Worm (Caenorhabditis elegans) whole organism, young adult: ENCODE measurements around the gene flp-17.

Source experiments
- B0336.3 ChIP-seq: fragments of 200-800 bp; sonication (Bioruptor generic); IDR thresholded peaks from 2 replicates; pipeline ENCODE4 v1.3.6; 2022; ENCODE audit warnings: missing genetic modification characterization, missing compliant biosample characterization
- C06A6.2 ChIP-seq: fragments of 200-800 bp; sonication (Bioruptor generic); conservative IDR thresholded peaks from 2 replicates; pipeline ENCODE4 v1.3.6; 2022; ENCODE audit warnings: missing genetic modification characterization, missing compliant biosample characterization
- F49E8.2 ChIP-seq: sonication (generic microtip); optimal IDR thresholded peaks from 3 replicates; lab custom pipeline; 2017; ENCODE audit warnings: missing genetic modification characterization, mild to moderate bottlenecking, missing compliant biosample characterization, antibody characterized with exemption, moderate library complexity; ENCODE audit not compliant: insufficient read depth
- F52B5.7 ChIP-seq: sonication (generic microtip); optimal IDR thresholded peaks from 2 replicates; lab custom pipeline; 2016; ENCODE audit warnings: mild to moderate bottlenecking, missing genetic modification characterization, missing compliant biosample characterization
- F57A8.1 ChIP-seq: fragments of 200-800 bp; sonication (Bioruptor generic); optimal IDR thresholded peaks from 2 replicates; lab custom pipeline; 2018; ENCODE audit warnings: mild to moderate bottlenecking, missing genetic modification characterization, moderate library complexity, missing compliant biosample characterization
- T07F8.4 ChIP-seq: sonication (generic microtip); optimal IDR thresholded peaks from 2 replicates; lab custom pipeline; 2016; ENCODE audit warnings: mild to moderate bottlenecking, missing genetic modification characterization, moderate library complexity, missing compliant biosample characterization
- T26A5.8 ChIP-seq: sonication (generic microtip); optimal IDR thresholded peaks from 2 replicates; lab custom pipeline; 2016; ENCODE audit warnings: missing genetic modification characterization, missing compliant biosample characterization
- ZK185.1 ChIP-seq: sonication (generic microtip); optimal IDR thresholded peaks from 2 replicates; lab custom pipeline; 2016; ENCODE audit warnings: mild to moderate bottlenecking, missing genetic modification characterization, missing compliant biosample characterization; ENCODE audit not compliant: poor library complexity, severe bottlenecking
- cebp-2 ChIP-seq: fragments of 200-800 bp; sonication (Bioruptor generic); IDR thresholded peaks from 2 replicates; pipeline ENCODE4 v1.3.6; 2022; ENCODE audit warnings: missing genetic modification characterization, missing compliant biosample characterization
- ceh-27 ChIP-seq: fragments of 200-800 bp; sonication (Bioruptor generic); optimal IDR thresholded peaks from 2 replicates; lab custom pipeline; 2018; ENCODE audit warnings: mild to moderate bottlenecking, missing genetic modification characterization, moderate library complexity, missing compliant biosample characterization
- ceh-58 ChIP-seq: fragments of 200-800 bp; sonication (Bioruptor generic); IDR thresholded peaks from 2 replicates; pipeline ENCODE4 v1.3.6; 2022; ENCODE audit warnings: missing genetic modification characterization, missing compliant biosample characterization
- ceh-91 ChIP-seq: fragments of 200-800 bp; sonication (Bioruptor generic); IDR thresholded peaks from 2 replicates; pipeline ENCODE4 v1.3.6; 2022; ENCODE audit warnings: missing genetic modification reagents, missing genetic modification characterization, missing compliant biosample characterization
- chd-7 ChIP-seq: sonication (generic microtip); optimal IDR thresholded peaks from 2 replicates; lab custom pipeline; 2016; ENCODE audit warnings: mild to moderate bottlenecking, missing genetic modification characterization, moderate library complexity, missing compliant biosample characterization
- ekl-4 ChIP-seq: fragments of 200-800 bp; sonication (Bioruptor generic); IDR thresholded peaks from 2 replicates; pipeline ENCODE4 v1.3.6; 2022; ENCODE audit warnings: missing genetic modification reagents, missing genetic modification characterization, missing compliant biosample characterization
- fkh-3 ChIP-seq: sonication (generic microtip); optimal IDR thresholded peaks from 2 replicates; lab custom pipeline; 2016; ENCODE audit warnings: mild to moderate bottlenecking, missing genetic modification characterization, missing compliant biosample characterization
- him-1 ChIP-seq: sonication (generic microtip); optimal IDR thresholded peaks from 2 replicates; lab custom pipeline; 2016; ENCODE audit warnings: missing genotype, missing genetic modification reagents, missing genetic modification characterization, missing compliant biosample characterization
- hlh-12 ChIP-seq: sonication (generic microtip); optimal IDR thresholded peaks from 2 replicates; lab custom pipeline; 2016; ENCODE audit warnings: missing genetic modification characterization, missing compliant biosample characterization
- hmg-1.2 ChIP-seq: fragments of 200-800 bp; sonication (Bioruptor generic); IDR thresholded peaks from 2 replicates; pipeline ENCODE4 v1.3.6; 2022; ENCODE audit warnings: missing genetic modification reagents, missing genetic modification characterization, missing compliant biosample characterization
- lin-40 ChIP-seq: sonication (generic microtip); optimal IDR thresholded peaks from 2 replicates; lab custom pipeline; 2016; ENCODE audit warnings: missing genetic modification characterization, mild to moderate bottlenecking, missing compliant biosample characterization, missing genotype, missing genetic modification reagents
- lir-1 ChIP-seq: fragments of 200-800 bp; sonication (Bioruptor generic); conservative IDR thresholded peaks from 2 replicates; pipeline ENCODE4 v1.3.6; 2022; ENCODE audit warnings: missing genetic modification reagents, missing genetic modification characterization, missing compliant biosample characterization
- madf-3 ChIP-seq: fragments of 200-800 bp; sonication (Bioruptor generic); IDR thresholded peaks from 2 replicates; pipeline ENCODE4 v1.3.6; 2022; ENCODE audit warnings: missing genetic modification reagents, missing genetic modification characterization, missing compliant biosample characterization
- madf-8 ChIP-seq: fragments of 200-800 bp; sonication (Bioruptor generic); conservative IDR thresholded peaks from 2 replicates; pipeline ENCODE4 v1.3.6; 2022; ENCODE audit warnings: missing genetic modification reagents, missing genetic modification characterization, missing compliant biosample characterization
- nhr-179 ChIP-seq: sonication (generic microtip); optimal IDR thresholded peaks from 2 replicates; lab custom pipeline; 2016; ENCODE audit warnings: mild to moderate bottlenecking, missing genetic modification characterization, missing compliant biosample characterization
- nhr-80 ChIP-seq: sonication (generic microtip); optimal IDR thresholded peaks from 2 replicates; lab custom pipeline; 2016; ENCODE audit warnings: missing genetic modification characterization, missing compliant biosample characterization
- pbrm-1 ChIP-seq: fragments of 200-800 bp; sonication (Bioruptor generic); IDR thresholded peaks from 2 replicates; pipeline ENCODE4 v1.3.6; 2022; ENCODE audit warnings: missing genetic modification reagents, missing genetic modification characterization, missing compliant biosample characterization
- pha-4 ChIP-seq: fragments of 150-350 bp; sonication (generic microtip); optimal IDR thresholded peaks from 2 replicates; lab custom pipeline; 2014; ENCODE audit warnings: missing biosample characterization, missing genetic modification reagents, missing genetic modification characterization
- repo-1 ChIP-seq: sonication (generic microtip); optimal IDR thresholded peaks from 2 replicates; lab custom pipeline; 2017; ENCODE audit warnings: mild to moderate bottlenecking, missing genetic modification characterization, missing compliant biosample characterization
- rpc-1 ChIP-seq, 2 experiments: fragments of 150-350 bp in 1 of 2; sonication (generic microtip) in 1 of 2; optimal IDR thresholded peaks; 2 replicates each; lab custom pipeline; 2014 to 2018; ENCODE audit warnings: missing biosample characterization in 1 of 2, missing genetic modification characterization in 1 of 2, missing genetic modification reagents in 1 of 2, missing genotype in 1 of 2
- sdz-38 ChIP-seq: sonication (generic microtip); optimal IDR thresholded peaks from 2 replicates; lab custom pipeline; 2016; ENCODE audit warnings: missing genotype, missing genetic modification characterization, missing compliant biosample characterization
- sea-2 ChIP-seq: fragments of 200-800 bp; sonication (Bioruptor generic); IDR thresholded peaks from 2 replicates; pipeline ENCODE4 v1.3.6; 2022; ENCODE audit warnings: missing genetic modification characterization, missing compliant biosample characterization
- snpc-4 ChIP-seq, 5 experiments: fragments of 150-350 bp in 1 of 5; sonication (generic microtip) in 4 of 5; optimal IDR thresholded peaks; 2 replicates each; lab custom pipeline; 2014 to 2018; ENCODE audit warnings: missing genetic modification characterization in 5 of 5, missing biosample characterization in 3 of 5, antibody characterized with exemption in 2 of 5, mild to moderate bottlenecking in 2 of 5, missing compliant biosample characterization in 2 of 5, missing genotype in 2 of 5, moderate library complexity in 2 of 5, missing genetic modification reagents in 1 of 5
- tbp1 ChIP-seq: fragments of 200-800 bp; sonication (Bioruptor generic); optimal IDR thresholded peaks from 2 replicates; lab custom pipeline; 2018; ENCODE audit warnings: mild to moderate bottlenecking, missing genetic modification characterization, missing compliant biosample characterization
- tbx-9 ChIP-seq: sonication (generic microtip); optimal IDR thresholded peaks from 2 replicates; lab custom pipeline; 2016; ENCODE audit warnings: borderline replicate concordance, missing genetic modification characterization, inconsistent platforms, missing compliant biosample characterization
- tlf-1 ChIP-seq: fragments of 200-800 bp; sonication (Bioruptor generic); optimal IDR thresholded peaks from 2 replicates; lab custom pipeline; 2018; ENCODE audit warnings: mild to moderate bottlenecking, missing genetic modification characterization, missing compliant biosample characterization
- zim-3 ChIP-seq: sonication (generic microtip); optimal IDR thresholded peaks from 2 replicates; lab custom pipeline; 2017; ENCODE audit warnings: mild to moderate bottlenecking, missing genetic modification characterization, moderate library complexity, missing compliant biosample characterization
- ztf-28 ChIP-seq: fragments of 200-800 bp; sonication (Bioruptor generic); IDR thresholded peaks from 2 replicates; pipeline ENCODE4 v1.3.6; 2022; ENCODE audit warnings: missing genetic modification reagents, missing genetic modification characterization, missing compliant biosample characterization

The flp-17 gene

DNA sequence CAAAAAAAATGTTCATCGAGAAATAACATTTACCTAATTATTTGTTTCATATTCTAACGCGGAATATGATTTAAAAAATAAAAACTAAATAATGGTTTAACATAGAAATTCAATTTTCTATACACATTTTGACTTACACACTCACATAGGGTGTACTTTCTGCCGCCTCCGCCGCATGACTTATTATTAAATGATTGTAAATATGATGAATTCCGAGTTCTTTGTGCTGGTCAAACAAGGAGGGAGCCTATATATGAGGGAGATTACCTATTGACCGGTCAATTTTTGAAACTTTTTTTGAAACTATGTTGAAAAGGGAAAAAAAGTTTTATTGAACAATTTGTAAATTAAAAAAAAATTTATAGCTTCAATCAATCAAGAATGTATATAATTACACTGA is 16.2 kb upstream of the flp-17 start:
- no peak for TF ChIP-seq lin-40 (tag; lab: Kevin White, UChicago)
- TF ChIP-seq nhr-179: no peak
- TF ChIP-seq sdz-38 (tag; lab: Kevin White, UChicago): no peak
- TF ChIP-seq repo-1 (tag; lab: Kevin White, UChicago): no peak
- no peak for TF ChIP-seq madf-3
- no peak for TF ChIP-seq lir-1 (GFP tag; lab: Robert Waterston, UW)
- no peak for TF ChIP-seq pbrm-1 (GFP tag; lab: Robert Waterston, UW)

DNA sequence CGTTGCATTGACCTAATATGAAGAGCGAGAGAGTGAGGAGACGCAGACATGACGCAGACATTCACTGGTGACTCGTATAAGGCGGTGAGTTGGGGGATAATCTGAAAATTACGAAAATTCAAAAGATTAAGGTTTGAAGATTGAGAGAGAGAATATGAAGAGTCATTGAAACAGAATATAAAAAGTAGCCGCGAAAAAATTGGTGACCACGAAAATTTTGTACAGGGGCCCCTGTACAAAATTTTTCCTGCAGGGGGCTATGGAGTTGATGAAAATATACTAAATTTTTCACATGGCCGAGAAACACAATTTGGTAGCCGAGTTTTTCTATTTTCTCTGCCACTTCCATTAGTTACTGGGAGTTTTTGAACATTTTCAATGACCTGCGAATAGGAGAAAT is 15.1 kb upstream of the flp-17 start, which contains the start of gene cnnm-1:
cnnm-1 (minus strand) TSS at position 101 of the 400 bp plus-strand sequence.
- TF ChIP-seq madf-8 (GFP tag; lab: Robert Waterston, UW): no peak
- no peak for TF ChIP-seq him-1 (tag; lab: Kevin White, UChicago)
- TF ChIP-seq lir-1 (GFP tag; lab: Robert Waterston, UW): no peak
- no peak for TF ChIP-seq zim-3
- no peak for TF ChIP-seq nhr-80
- no peak for TF ChIP-seq B0336.3 (GFP tag; lab: Robert Waterston, UW)
- no peak for TF ChIP-seq ztf-28 (GFP tag; lab: Robert Waterston, UW)
- TF ChIP-seq ceh-58: no peak
- TF ChIP-seq F52B5.7 (tag; lab: Kevin White, UChicago): no peak
- TF ChIP-seq F49E8.2: no peak
- TF ChIP-seq snpc-4 (GFP tag; optimal IDR thresholded peaks at IDR 0.05; lab: Kevin White, UChicago): no peak
- no peak for TF ChIP-seq snpc-4 (tag; optimal IDR thresholded peaks at IDR 0.05; lab: Kevin White, UChicago)
- no peak for TF ChIP-seq rpc-1 (optimal IDR thresholded peaks at IDR 0.05; lab: Kevin White, UChicago)
- no peak for TF ChIP-seq rpc-1 (tag; optimal IDR thresholded peaks at IDR 0.05; lab: Kevin White, UChicago)
- no peak for TF ChIP-seq tbx-9
- TF ChIP-seq ekl-4 (GFP tag; lab: Robert Waterston, UW): no peak
- no peak for TF ChIP-seq ZK185.1
- TF ChIP-seq fkh-3 (tag; lab: Kevin White, UChicago): no peak
- TF ChIP-seq chd-7: no peak
- no peak for TF ChIP-seq hlh-12 (tag; lab: Kevin White, UChicago)
- no peak for TF ChIP-seq cebp-2 (GFP tag; lab: Robert Waterston, UW)

DNA sequence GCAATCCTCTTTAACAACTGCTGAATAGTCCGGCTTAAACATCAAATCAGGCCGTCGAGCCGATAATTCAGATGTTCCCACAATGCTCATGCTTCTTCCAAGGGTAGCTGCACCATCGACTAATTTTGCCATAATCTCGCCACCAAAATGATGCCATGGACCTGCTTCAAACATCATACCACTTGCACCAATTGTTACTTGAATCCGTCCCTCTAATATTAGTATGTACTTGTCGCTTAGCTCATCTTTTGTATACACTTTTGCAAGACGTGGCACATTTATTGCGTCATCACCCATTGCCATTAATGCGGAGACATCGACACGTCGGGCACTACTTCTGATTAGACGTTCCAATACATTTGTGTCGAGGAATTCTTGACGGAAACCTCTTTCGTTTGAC is 8.0 kb upstream of the flp-17 start:
- TF ChIP-seq chd-7 (no peak), ceh-91 (GFP tag; lab: Robert Waterston, UW) (no peak), tlf-1 (GFP tag; lab: Kevin White, UChicago) (no peak), T07F8.4 (tag; lab: Kevin White, UChicago) (no peak), sea-2 (GFP tag; lab: Robert Waterston, UW) (no peak), T26A5.8 (no peak), pha-4 (tag; lab: Kevin White, UChicago) (no peak), ceh-27 (no peak), hmg-1.2 (no peak), pbrm-1 (GFP tag; lab: Robert Waterston, UW) (no peak), F57A8.1 (no peak), C06A6.2 (no peak), tbp1 (no peak)
- TF ChIP-seq, all 124 proteins: peak for 0

DNA sequence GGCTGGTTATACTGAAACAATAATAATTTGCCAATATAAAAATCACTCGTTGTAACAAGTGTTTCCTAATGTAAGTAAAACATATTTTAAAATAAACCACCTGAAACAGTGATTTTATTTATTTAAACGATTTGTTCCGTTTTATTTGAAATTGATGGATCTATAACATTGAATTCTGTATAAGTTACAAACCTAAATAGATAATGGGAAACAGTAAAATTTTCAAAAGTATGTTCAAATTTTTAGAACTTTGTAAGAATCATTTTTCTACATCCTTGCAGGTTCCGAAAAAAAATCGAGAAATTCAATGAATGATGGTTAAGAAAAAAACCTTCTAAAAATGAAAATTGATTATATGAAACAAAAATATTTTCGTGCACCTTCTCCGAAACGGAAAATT is 1.8 kb upstream of the flp-17 start:
- TF ChIP-seq lir-1 (GFP tag; lab: Robert Waterston, UW) (no peak), snpc-4 (GFP tag; optimal IDR thresholded peaks at IDR 0.05; lab: Kevin White, UChicago) (no peak), snpc-4 (tag; optimal IDR thresholded peaks at IDR 0.05; lab: Kevin White, UChicago) (peak in 2 of 4 experiments; percentile 51 to 62)
